Worm (Caenorhabditis elegans) whole organism, L4 larva: ENCODE data around the gene C32D5.4.
A peak's percentile ranks its signal among the peaks of the same experiment; 100 is the strongest.

ENCODE experiments used
- F49E8.2 ChIP-seq: sonication (generic microtip); optimal IDR thresholded peaks from 2 replicates; lab custom pipeline; 2016; ENCODE audit warnings: missing compliant biosample characterization, mild to moderate bottlenecking, missing genetic modification characterization, borderline replicate concordance
- T20F7.1 ChIP-seq: fragments of 200-800 bp; sonication (Bioruptor generic); optimal IDR thresholded peaks from 2 replicates; lab custom pipeline; 2018; ENCODE audit warnings: mild to moderate bottlenecking, missing genetic modification characterization, missing compliant biosample characterization
- ZK546.5 ChIP-seq, 2 experiments: sonication (generic microtip); optimal IDR thresholded peaks; 2 replicates each; lab custom pipeline; 2017; ENCODE audit warnings: missing biosample characterization in 2 of 2, missing genetic modification characterization in 2 of 2
- ceh-32 ChIP-seq: sonication (generic microtip); optimal IDR thresholded peaks from 2 replicates; lab custom pipeline; 2016; ENCODE audit warnings: mild to moderate bottlenecking, missing genetic modification characterization, missing compliant biosample characterization; ENCODE audit not compliant: poor library complexity
- ceh-82 ChIP-seq: sonication (generic microtip); optimal IDR thresholded peaks from 2 replicates; lab custom pipeline; 2017; ENCODE audit warnings: missing biosample characterization, missing genetic modification characterization
- gei-8 ChIP-seq: fragments of 200-800 bp; sonication (Bioruptor generic); optimal IDR thresholded peaks from 2 replicates; lab custom pipeline; 2018; ENCODE audit warnings: mild to moderate bottlenecking, missing genetic modification characterization, missing compliant biosample characterization
- lsy-2 ChIP-seq, 2 experiments: fragments of 150-350 bp in 1 of 2; sonication (generic microtip) in 1 of 2; optimal IDR thresholded peaks; 2 replicates each; lab custom pipeline; 2014 to 2017; ENCODE audit warnings: missing biosample characterization in 2 of 2, missing genetic modification characterization in 2 of 2
- mxl-3 ChIP-seq: fragments of 200-800 bp; sonication (Bioruptor generic); optimal IDR thresholded peaks from 2 replicates; lab custom pipeline; 2018; ENCODE audit warnings: mild to moderate bottlenecking, missing genetic modification characterization, missing compliant biosample characterization
- nhr-11 ChIP-seq: fragments of 150-350 bp; optimal IDR thresholded peaks from 2 replicates; lab custom pipeline; 2014; ENCODE audit warnings: missing biosample characterization, missing genetic modification characterization
- nhr-25 ChIP-seq: sonication (generic microtip); optimal IDR thresholded peaks from 2 replicates; lab custom pipeline; 2017; ENCODE audit warnings: missing genetic modification characterization, mild to moderate bottlenecking, missing compliant biosample characterization, antibody characterized with exemption, moderate library complexity, borderline replicate concordance; ENCODE audit not compliant: insufficient read depth
- snpc-1.2 ChIP-seq: fragments of 200-800 bp; sonication (Bioruptor generic); IDR thresholded peaks from 2 replicates; pipeline ENCODE4 v1.3.6; 2022; ENCODE audit warnings: missing genetic modification reagents, missing genetic modification characterization, missing compliant biosample characterization
- ztf-7 ChIP-seq: fragments of 150-350 bp; optimal IDR thresholded peaks from 2 replicates; lab custom pipeline; 2014; ENCODE audit warnings: missing biosample characterization, missing genetic modification characterization

DNA sequence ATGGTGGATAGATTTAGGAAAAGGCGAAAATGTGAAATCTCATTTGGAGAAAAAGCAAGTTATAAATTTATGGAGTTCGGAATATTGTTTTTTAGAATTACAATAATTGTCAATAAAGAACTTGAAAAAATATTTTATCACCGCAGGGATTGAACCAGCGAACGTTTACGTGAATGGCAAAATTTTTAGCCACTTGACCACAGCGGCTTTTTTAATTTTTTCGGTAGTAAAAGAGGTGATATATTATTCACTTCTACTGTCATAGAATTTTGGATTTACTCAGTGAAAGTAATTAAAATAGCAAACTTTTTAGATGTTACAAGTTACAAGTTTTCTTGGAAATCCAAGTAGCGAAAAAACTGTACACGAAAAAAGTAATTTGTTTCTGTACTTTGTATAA is 35.4 kb upstream of the C32D5.4 start:
- TF ChIP-seq F49E8.2 (peak; percentile 14), ZK546.5 (tag; optimal IDR thresholded peaks at IDR 0.05; lab: Kevin White, UChicago) (no peak), mxl-3 (GFP tag; lab: Kevin White, UChicago) (no peak), ztf-7 (tag; lab: Kevin White, UChicago) (no peak), T20F7.1 (GFP tag; lab: Kevin White, UChicago) (no peak), ceh-82 (no peak), nhr-11 (tag; lab: Kevin White, UChicago) (no peak), gei-8 (no peak), nhr-25 (tag; lab: Kevin White, UChicago) (no peak), ceh-32 (tag; lab: Kevin White, UChicago) (no peak), lsy-2 (tag; optimal IDR thresholded peaks at IDR 0.05; lab: Kevin White, UChicago) (no peak), snpc-1.2 (GFP tag; lab: Robert Waterston, UW) (0 out of 2 replicates have a peak, but pooled peaks have one; percentile 20)
